Worm (Caenorhabditis elegans) whole organism, young adult: Measurements from ENCODE around the gene C29E4.13.

ENCODE experiments used
- C17E4.6 ChIP-seq: fragments of 200-800 bp; sonication (Bioruptor generic); IDR thresholded peaks from 2 replicates; pipeline ENCODE4 v1.3.6; 2022; ENCODE audit warnings: missing genetic modification reagents, missing genetic modification characterization, missing compliant biosample characterization
- F22D6.2 ChIP-seq: sonication (generic microtip); optimal IDR thresholded peaks from 2 replicates; lab custom pipeline; 2016; ENCODE audit warnings: mild to moderate bottlenecking, missing genetic modification characterization, missing compliant biosample characterization
- F23B12.7 ChIP-seq: sonication (generic microtip); optimal IDR thresholded peaks from 2 replicates; lab custom pipeline; 2017; ENCODE audit warnings: missing genetic modification characterization, mild to moderate bottlenecking, missing compliant biosample characterization, antibody characterized with exemption, moderate library complexity; ENCODE audit not compliant: insufficient read depth
- F33H1.4 ChIP-seq: fragments of 200-800 bp; sonication (Bioruptor generic); IDR thresholded peaks from 2 replicates; pipeline ENCODE4 v1.3.6; 2022; ENCODE audit warnings: missing genetic modification reagents, missing genetic modification characterization, missing compliant biosample characterization
- F52B5.7 ChIP-seq: sonication (generic microtip); optimal IDR thresholded peaks from 2 replicates; lab custom pipeline; 2016; ENCODE audit warnings: mild to moderate bottlenecking, missing genetic modification characterization, missing compliant biosample characterization
- F57A8.1 ChIP-seq: fragments of 200-800 bp; sonication (Bioruptor generic); optimal IDR thresholded peaks from 2 replicates; lab custom pipeline; 2018; ENCODE audit warnings: mild to moderate bottlenecking, missing genetic modification characterization, moderate library complexity, missing compliant biosample characterization
- Y56A3A.18 ChIP-seq: fragments of 200-800 bp; sonication (Bioruptor generic); IDR thresholded peaks from 2 replicates; pipeline ENCODE4 v1.3.6; 2022; ENCODE audit warnings: missing genetic modification reagents, missing genetic modification characterization, missing compliant biosample characterization
- Y79H2A.3 ChIP-seq: fragments of 200-800 bp; sonication (Bioruptor generic); conservative IDR thresholded peaks from 2 replicates; pipeline ENCODE4 v1.3.6; 2022; ENCODE audit warnings: missing genetic modification reagents, missing genetic modification characterization, missing compliant biosample characterization
- ZK185.1 ChIP-seq: sonication (generic microtip); optimal IDR thresholded peaks from 2 replicates; lab custom pipeline; 2016; ENCODE audit warnings: mild to moderate bottlenecking, missing genetic modification characterization, missing compliant biosample characterization; ENCODE audit not compliant: poor library complexity, severe bottlenecking
- bed-1 ChIP-seq: fragments of 200-800 bp; sonication (Bioruptor generic); IDR thresholded peaks from 2 replicates; pipeline ENCODE4 v1.3.6; 2022; ENCODE audit warnings: missing genetic modification reagents, missing genetic modification characterization, missing compliant biosample characterization
- ceh-27 ChIP-seq: fragments of 200-800 bp; sonication (Bioruptor generic); optimal IDR thresholded peaks from 2 replicates; lab custom pipeline; 2018; ENCODE audit warnings: mild to moderate bottlenecking, missing genetic modification characterization, moderate library complexity, missing compliant biosample characterization
- ceh-40 ChIP-seq: fragments of 200-800 bp; sonication (Bioruptor generic); IDR thresholded peaks from 2 replicates; pipeline ENCODE4 v1.3.6; 2022; ENCODE audit warnings: missing genetic modification characterization, missing compliant biosample characterization
- ceh-79 ChIP-seq: sonication (generic microtip); optimal IDR thresholded peaks from 2 replicates; lab custom pipeline; 2017; ENCODE audit warnings: mild to moderate bottlenecking, missing genetic modification characterization, missing compliant biosample characterization
- ceh-91 ChIP-seq: fragments of 200-800 bp; sonication (Bioruptor generic); IDR thresholded peaks from 2 replicates; pipeline ENCODE4 v1.3.6; 2022; ENCODE audit warnings: missing genetic modification reagents, missing genetic modification characterization, missing compliant biosample characterization
- dpff-1 ChIP-seq: sonication (generic microtip); optimal IDR thresholded peaks from 2 replicates; lab custom pipeline; 2017; ENCODE audit warnings: mild to moderate bottlenecking, missing genetic modification characterization, missing compliant biosample characterization
- egrh-3 ChIP-seq: fragments of 200-800 bp; sonication (Bioruptor generic); IDR thresholded peaks from 2 replicates; pipeline ENCODE4 v1.3.6; 2022; ENCODE audit warnings: missing genetic modification reagents, missing genetic modification characterization, missing compliant biosample characterization
- ets-4 ChIP-seq: fragments of 200-800 bp; sonication (Bioruptor generic); optimal IDR thresholded peaks from 2 replicates; lab custom pipeline; 2018; ENCODE audit warnings: mild to moderate bottlenecking, missing genetic modification characterization, missing compliant biosample characterization
- fkh-3 ChIP-seq: sonication (generic microtip); optimal IDR thresholded peaks from 2 replicates; lab custom pipeline; 2016; ENCODE audit warnings: mild to moderate bottlenecking, missing genetic modification characterization, missing compliant biosample characterization
- him-1 ChIP-seq: sonication (generic microtip); optimal IDR thresholded peaks from 2 replicates; lab custom pipeline; 2016; ENCODE audit warnings: missing genotype, missing genetic modification reagents, missing genetic modification characterization, missing compliant biosample characterization
- hlh-12 ChIP-seq: sonication (generic microtip); optimal IDR thresholded peaks from 2 replicates; lab custom pipeline; 2016; ENCODE audit warnings: missing genetic modification characterization, missing compliant biosample characterization
- hmg-1.2 ChIP-seq: fragments of 200-800 bp; sonication (Bioruptor generic); IDR thresholded peaks from 2 replicates; pipeline ENCODE4 v1.3.6; 2022; ENCODE audit warnings: missing genetic modification reagents, missing genetic modification characterization, missing compliant biosample characterization
- hrde-1 ChIP-seq: sonication (generic microtip); optimal IDR thresholded peaks from 2 replicates; lab custom pipeline; 2016; ENCODE audit warnings: missing genetic modification characterization, mild to moderate bottlenecking, missing compliant biosample characterization, moderate library complexity, missing genotype, missing genetic modification reagents, borderline replicate concordance
- lin-54 ChIP-seq: fragments of 200-800 bp; sonication (Bioruptor generic); optimal IDR thresholded peaks from 2 replicates; lab custom pipeline; 2018; ENCODE audit warnings: mild to moderate bottlenecking, missing genetic modification characterization, missing compliant biosample characterization
- lsl-1 ChIP-seq: fragments of 200-800 bp; sonication (Bioruptor generic); optimal IDR thresholded peaks from 2 replicates; lab custom pipeline; 2018; ENCODE audit warnings: mild to moderate bottlenecking, missing genetic modification characterization, moderate library complexity, missing compliant biosample characterization
- lsy-27 ChIP-seq: sonication (generic microtip); optimal IDR thresholded peaks from 2 replicates; lab custom pipeline; 2017; ENCODE audit warnings: missing genetic modification characterization, mild to moderate bottlenecking, missing compliant biosample characterization, antibody characterized with exemption, missing genotype, borderline replicate concordance; ENCODE audit not compliant: insufficient read depth
- madf-3 ChIP-seq: fragments of 200-800 bp; sonication (Bioruptor generic); IDR thresholded peaks from 2 replicates; pipeline ENCODE4 v1.3.6; 2022; ENCODE audit warnings: missing genetic modification reagents, missing genetic modification characterization, missing compliant biosample characterization
- madf-6 ChIP-seq: fragments of 200-800 bp; sonication (Bioruptor generic); IDR thresholded peaks from 2 replicates; pipeline ENCODE4 v1.3.6; 2022; ENCODE audit warnings: missing genetic modification reagents, missing genetic modification characterization, missing compliant biosample characterization
- mes-4 ChIP-seq: sonication (generic microtip); optimal IDR thresholded peaks from 2 replicates; lab custom pipeline; 2016; ENCODE audit warnings: missing genotype, missing genetic modification characterization, missing compliant biosample characterization
- pbrm-1 ChIP-seq: fragments of 200-800 bp; sonication (Bioruptor generic); IDR thresholded peaks from 2 replicates; pipeline ENCODE4 v1.3.6; 2022; ENCODE audit warnings: missing genetic modification reagents, missing genetic modification characterization, missing compliant biosample characterization
- sdz-38 ChIP-seq: sonication (generic microtip); optimal IDR thresholded peaks from 2 replicates; lab custom pipeline; 2016; ENCODE audit warnings: missing genotype, missing genetic modification characterization, missing compliant biosample characterization
- snpc-1.3 ChIP-seq: sonication (generic microtip); optimal IDR thresholded peaks from 2 replicates; lab custom pipeline; 2017; ENCODE audit warnings: missing genetic modification characterization, mild to moderate bottlenecking, missing compliant biosample characterization, antibody characterized with exemption, moderate library complexity, missing genotype, missing genetic modification reagents; ENCODE audit not compliant: insufficient read depth
- somi-1 ChIP-seq: fragments of 200-800 bp; sonication (Bioruptor generic); optimal IDR thresholded peaks from 2 replicates; lab custom pipeline; 2018; ENCODE audit warnings: mild to moderate bottlenecking, missing genetic modification characterization, missing compliant biosample characterization
- sptf-2 ChIP-seq: fragments of 200-800 bp; sonication (Bioruptor generic); optimal IDR thresholded peaks from 2 replicates; lab custom pipeline; 2018; ENCODE audit warnings: mild to moderate bottlenecking, missing genetic modification characterization, missing compliant biosample characterization
- ztf-22 ChIP-seq: fragments of 200-800 bp; sonication (Bioruptor generic); optimal IDR thresholded peaks from 2 replicates; lab custom pipeline; 2018; ENCODE audit warnings: mild to moderate bottlenecking, missing genetic modification characterization, moderate library complexity, missing compliant biosample characterization
- ztf-25 ChIP-seq: fragments of 200-800 bp; sonication (Bioruptor generic); IDR thresholded peaks from 2 replicates; pipeline ENCODE4 v1.3.6; 2022; ENCODE audit warnings: missing genetic modification reagents, missing genetic modification characterization, missing compliant biosample characterization

C29E4.13 gene

ce11 chrIII:7900733-7901132, 27.8 kb downstream of the C29E4.13 start, which contains the start of gene best-24 (continued):
- TF ChIP-seq lsy-27 (tag; lab: Kevin White, UChicago) (no peak), Y56A3A.18 (GFP tag; lab: Robert Waterston, UW) (no peak)
- TF ChIP-seq, all 124 proteins: peak for 0

- TF ChIP-seq C17E4.6 (GFP tag; lab: Robert Waterston, UW) = no peak
- peak; percentile 19 for TF ChIP-seq somi-1 (GFP tag; lab: Kevin White, UChicago)
- no peak for TF ChIP-seq egrh-3 (GFP tag; lab: Robert Waterston, UW)
Observed at ce11 chrIII:7897733-7898132, 30.8 kb downstream of the C29E4.13 start.

- TF ChIP-seq ceh-79 (tag; lab: Kevin White, UChicago) (no peak), madf-3 (no peak), F57A8.1 (GFP tag; lab: Kevin White, UChicago) (no peak), sptf-2 (GFP tag; lab: Kevin White, UChicago) (no peak), sdz-38 (tag; lab: Kevin White, UChicago) (no peak), pbrm-1 (GFP tag; lab: Robert Waterston, UW) (no peak), snpc-1.3 (tag; lab: Kevin White, UChicago) (no peak)
- TF ChIP-seq, all 124 proteins: peak for 0
Observed at ce11 chrIII:7896925-7897324, 31.6 kb downstream of the C29E4.13 start, which contains the start of gene ZK688.10. Gene ZK688.10, minus strand, starts transcription at chrIII:7897025.

ce11 chrIII:7894724-7895123, 33.8 kb downstream of the C29E4.13 start, which contains the start of gene ZK688.4:
Gene ZK688.4, plus strand, starts transcription at chrIII:7895024.
- TF ChIP-seq hlh-12 (tag; lab: Kevin White, UChicago) (no peak), ztf-25 (GFP tag; lab: Robert Waterston, UW) (no peak), him-1 (tag; lab: Kevin White, UChicago) (no peak), Y79H2A.3 (GFP tag; lab: Robert Waterston, UW) (no peak), ceh-27 (GFP tag; lab: Kevin White, UChicago) (no peak), hmg-1.2 (no peak), hrde-1 (no peak), bed-1 (GFP tag; lab: Robert Waterston, UW) (no peak), dpff-1 (tag; lab: Kevin White, UChicago) (no peak), F22D6.2 (tag; lab: Kevin White, UChicago) (no peak), snpc-1.3 (tag; lab: Kevin White, UChicago) (no peak), ets-4 (no peak), F57A8.1 (GFP tag; lab: Kevin White, UChicago) (no peak), F23B12.7 (tag; lab: Kevin White, UChicago) (no peak), F52B5.7 (tag; lab: Kevin White, UChicago) (no peak)
- TF ChIP-seq, all 124 proteins: peak for 0

- TF ChIP-seq madf-6 (GFP tag; lab: Robert Waterston, UW) = no peak
- peak; percentile 85 for TF ChIP-seq lsl-1 (GFP tag; lab: Kevin White, UChicago)
- TF ChIP-seq hmg-1.2 = peak; percentile 43; the same call in 1 of the 2 replicates
- peak; percentile 55; the same call in 1 of the 2 replicates for TF ChIP-seq ceh-91 (GFP tag; lab: Robert Waterston, UW)
- no peak for TF ChIP-seq lin-54 (GFP tag; lab: Kevin White, UChicago)
- no peak for TF ChIP-seq mes-4 (tag; lab: Kevin White, UChicago)
- TF ChIP-seq ceh-40 = no peak
- TF ChIP-seq ztf-22 (GFP tag; lab: Kevin White, UChicago) = no peak
- TF ChIP-seq F33H1.4 = 0 out of 2 replicates have a peak, but pooled peaks have one; percentile 14
- TF ChIP-seq ZK185.1 = no peak
- no peak for TF ChIP-seq dpff-1 (tag; lab: Kevin White, UChicago)
- no peak for TF ChIP-seq fkh-3 (tag; lab: Kevin White, UChicago)
- no peak for TF ChIP-seq snpc-1.3 (tag; lab: Kevin White, UChicago)
Observed at ce11 chrIII:7893224-7893623, 35.3 kb downstream of the C29E4.13 start.
